Worm (Caenorhabditis elegans) whole organism, L1 larva: ENCODE measurements around the gene nhr-264.
A peak's percentile ranks its signal among the peaks of the same experiment; 100 is the strongest.
"Not testable (repeated sequence)": the region's sequence is repeated elsewhere in the genome, so short reads cannot be mapped to it uniquely, and the experiment has no call there.

ENCODE experiments used
- C34B4.2 ChIP-seq: sonication (generic microtip); optimal IDR thresholded peaks from 2 replicates; lab custom pipeline; 2017; ENCODE audit warnings: mild to moderate bottlenecking, missing genetic modification characterization, missing compliant biosample characterization
- Y116A8C.19 ChIP-seq: sonication (generic microtip); optimal IDR thresholded peaks from 2 replicates; lab custom pipeline; 2016; ENCODE audit warnings: missing compliant biosample characterization, missing genetic modification characterization, borderline replicate concordance
- aha-1 ChIP-seq: fragments of 150-350 bp; optimal IDR thresholded peaks from 2 replicates; lab custom pipeline; 2014; ENCODE audit warnings: missing biosample characterization, missing genetic modification characterization
- alr-1 ChIP-seq: fragments of 200-800 bp; sonication (Bioruptor generic); optimal IDR thresholded peaks from 2 replicates; lab custom pipeline; 2018; ENCODE audit warnings: borderline replicate concordance, mild to moderate bottlenecking, missing genetic modification characterization, missing compliant biosample characterization
- ama-1 ChIP-seq: fragments of 150-350 bp; optimal IDR thresholded peaks from 2 replicates; lab custom pipeline; 2014
- blmp-1 ChIP-seq: fragments of 150-350 bp; optimal IDR thresholded peaks from 2 replicates; lab custom pipeline; 2014; ENCODE audit warnings: missing biosample characterization, missing genetic modification characterization
- ceh-8 ChIP-seq: fragments of 200-800 bp; sonication (Bioruptor generic); optimal IDR thresholded peaks from 2 replicates; lab custom pipeline; 2018; ENCODE audit warnings: mild to moderate bottlenecking, missing genetic modification characterization, moderate library complexity, missing compliant biosample characterization
- ceh-82 ChIP-seq, 3 experiments: fragments of 150-350 bp in 1 of 3; sonication (generic microtip) in 2 of 3; optimal IDR thresholded peaks; 2 replicates each; lab custom pipeline; 2014 to 2017; ENCODE audit warnings: missing biosample characterization in 3 of 3, missing genetic modification characterization in 3 of 3
- ces-1 ChIP-seq: fragments of 150-350 bp; optimal IDR thresholded peaks from 2 replicates; lab custom pipeline; 2014; ENCODE audit warnings: missing biosample characterization, missing genetic modification reagents, missing genetic modification characterization
- dpl-1 ChIP-seq, 3 experiments: fragments of 150-350 bp in 2 of 3; sonication (generic microtip) in 1 of 3; optimal IDR thresholded peaks; 2 replicates each; lab custom pipeline; 2014 to 2017; ENCODE audit warnings: missing biosample characterization in 3 of 3, missing genetic modification characterization in 3 of 3, missing genetic modification reagents in 3 of 3
- efl-1 ChIP-seq, 4 experiments: fragments of 150-350 bp; optimal IDR thresholded peaks in 3 of 4; peaks in 1 of 4; 1 replicate in 1 of 4; 2 replicates in 3 of 4; lab custom pipeline; 2014; ENCODE audit warnings: missing biosample characterization in 2 of 4, missing genetic modification characterization in 2 of 4, missing genetic modification reagents in 2 of 4
- egl-13 ChIP-seq: sonication (generic microtip); optimal IDR thresholded peaks from 2 replicates; lab custom pipeline; 2016; ENCODE audit warnings: missing genotype, missing genetic modification reagents, missing genetic modification characterization, missing compliant biosample characterization
- elt-3 ChIP-seq, 6 experiments: fragments of 150-350 bp in 1 of 6; sonication (generic microtip); optimal IDR thresholded peaks; 2 replicates each; lab custom pipeline; 2017 to 2018; ENCODE audit warnings: missing biosample characterization in 6 of 6, missing genetic modification characterization in 6 of 6, inconsistent platforms in 1 of 6
- ets-5 ChIP-seq: fragments of 200-800 bp; sonication (Bioruptor generic); IDR thresholded peaks from 2 replicates; pipeline ENCODE4 v1.3.6; 2022; ENCODE audit warnings: missing genetic modification characterization, missing compliant biosample characterization
- fkh-10 ChIP-seq: sonication (generic microtip); optimal IDR thresholded peaks from 2 replicates; lab custom pipeline; 2017; ENCODE audit warnings: missing biosample characterization, missing genetic modification reagents, missing genetic modification characterization
- fkh-8 ChIP-seq: sonication (generic microtip); optimal IDR thresholded peaks from 2 replicates; lab custom pipeline; 2016; ENCODE audit warnings: mild to moderate bottlenecking, missing genetic modification characterization, missing compliant biosample characterization
- grh-1 ChIP-seq: fragments of 200-800 bp; sonication (Bioruptor generic); IDR thresholded peaks from 2 replicates; pipeline ENCODE4 v1.3.6; 2022; ENCODE audit warnings: missing genetic modification reagents, missing genetic modification characterization, missing compliant biosample characterization
- irx-1 ChIP-seq: sonication (generic microtip); optimal IDR thresholded peaks from 2 replicates; lab custom pipeline; 2016; ENCODE audit warnings: missing genetic modification characterization, missing compliant biosample characterization
- isw-1 ChIP-seq: fragments of 200-800 bp; sonication (Bioruptor generic); IDR thresholded peaks from 2 replicates; pipeline ENCODE4 v1.3.6; 2022; ENCODE audit warnings: missing genetic modification characterization, missing compliant biosample characterization
- lin-13 ChIP-seq: fragments of 150-350 bp; optimal IDR thresholded peaks from 2 replicates; lab custom pipeline; 2014; ENCODE audit warnings: missing biosample characterization, missing genetic modification reagents, missing genetic modification characterization
- lin-14 ChIP-seq: fragments of 200-800 bp; sonication (Bioruptor generic); optimal IDR thresholded peaks from 2 replicates; lab custom pipeline; 2018; ENCODE audit warnings: mild to moderate bottlenecking, missing genetic modification characterization, moderate library complexity, missing compliant biosample characterization
- lin-35 ChIP-seq, 2 experiments: fragments of 150-350 bp; optimal IDR thresholded peaks; 2 replicates each; lab custom pipeline; 2014; ENCODE audit warnings: missing biosample characterization in 2 of 2, missing genetic modification characterization in 2 of 2, missing genetic modification reagents in 2 of 2
- lin-39 ChIP-seq: fragments of 150-350 bp; optimal IDR thresholded peaks from 2 replicates; lab custom pipeline; 2014; ENCODE audit warnings: missing biosample characterization, missing genetic modification reagents, missing genetic modification characterization
- lir-3 ChIP-seq: sonication (generic microtip); optimal IDR thresholded peaks from 2 replicates; lab custom pipeline; 2016; ENCODE audit warnings: mild to moderate bottlenecking, missing genetic modification characterization, moderate library complexity, missing compliant biosample characterization; ENCODE audit not compliant: poor library complexity
- lsy-2 ChIP-seq, 2 experiments: fragments of 150-350 bp; optimal IDR thresholded peaks; 2 replicates each; lab custom pipeline; 2014; ENCODE audit warnings: missing biosample characterization in 2 of 2, missing genetic modification characterization in 2 of 2
- mdl-1 ChIP-seq, 2 experiments: fragments of 150-350 bp; optimal IDR thresholded peaks; 2 replicates each; lab custom pipeline; 2014 to 2017; ENCODE audit warnings: missing biosample characterization in 2 of 2, missing genetic modification characterization in 2 of 2, inconsistent platforms in 1 of 2
- mef-2 ChIP-seq: fragments of 150-350 bp; optimal IDR thresholded peaks from 2 replicates; lab custom pipeline; 2014; ENCODE audit warnings: missing biosample characterization, missing genetic modification characterization
- mep-1 ChIP-seq: fragments of 150-350 bp; optimal IDR thresholded peaks from 2 replicates; lab custom pipeline; 2014; ENCODE audit warnings: missing biosample characterization, missing genetic modification characterization
- nhr-237 ChIP-seq: fragments of 150-350 bp; optimal IDR thresholded peaks from 2 replicates; lab custom pipeline; 2014; ENCODE audit warnings: missing biosample characterization, missing genetic modification characterization
- nhr-28 ChIP-seq: fragments of 150-350 bp; optimal IDR thresholded peaks from 2 replicates; lab custom pipeline; 2014; ENCODE audit warnings: missing biosample characterization, missing genetic modification characterization
- nhr-71 ChIP-seq: sonication (generic microtip); optimal IDR thresholded peaks from 2 replicates; lab custom pipeline; 2016; ENCODE audit warnings: mild to moderate bottlenecking, missing genetic modification characterization, moderate library complexity, missing compliant biosample characterization
- nhr-77 ChIP-seq: fragments of 150-350 bp; optimal IDR thresholded peaks from 2 replicates; lab custom pipeline; 2014; ENCODE audit warnings: missing biosample characterization, missing genetic modification characterization
- nhr-84 ChIP-seq: sonication (generic microtip); optimal IDR thresholded peaks from 2 replicates; lab custom pipeline; 2017; ENCODE audit warnings: missing biosample characterization, missing genetic modification characterization
- pqm-1 ChIP-seq: sonication (generic microtip); optimal IDR thresholded peaks from 3 replicates; lab custom pipeline; 2017; ENCODE audit warnings: missing biosample characterization, missing genetic modification characterization
- rnt-1 ChIP-seq: sonication (generic microtip); optimal IDR thresholded peaks from 2 replicates; lab custom pipeline; 2016; ENCODE audit warnings: mild to moderate bottlenecking, missing genetic modification characterization, moderate library complexity, missing compliant biosample characterization
- skn-1 ChIP-seq: fragments of 150-350 bp; optimal IDR thresholded peaks from 2 replicates; lab custom pipeline; 2014; ENCODE audit warnings: missing biosample characterization, missing genetic modification characterization
- snu-23 ChIP-seq: sonication (generic microtip); optimal IDR thresholded peaks from 2 replicates; lab custom pipeline; 2016; ENCODE audit warnings: missing genetic modification characterization, missing compliant biosample characterization
- sox-4 ChIP-seq: sonication (generic microtip); optimal IDR thresholded peaks from 2 replicates; lab custom pipeline; 2016; ENCODE audit warnings: missing genetic modification characterization, missing compliant biosample characterization
- sptf-1 ChIP-seq: fragments of 150-350 bp; optimal IDR thresholded peaks from 2 replicates; lab custom pipeline; 2014; ENCODE audit warnings: missing biosample characterization, missing genetic modification characterization
- sup-37 ChIP-seq: fragments of 200-800 bp; sonication (Bioruptor generic); optimal IDR thresholded peaks from 2 replicates; lab custom pipeline; 2018; ENCODE audit warnings: mild to moderate bottlenecking, missing genetic modification characterization, missing compliant biosample characterization
- swsn-7 ChIP-seq: sonication (generic microtip); optimal IDR thresholded peaks from 2 replicates; lab custom pipeline; 2016; ENCODE audit warnings: missing genetic modification characterization, missing compliant biosample characterization
- tbx-2 ChIP-seq: sonication (generic microtip); optimal IDR thresholded peaks from 2 replicates; lab custom pipeline; 2016; ENCODE audit warnings: missing genetic modification characterization, missing compliant biosample characterization
- tlp-1 ChIP-seq: fragments of 150-350 bp; optimal IDR thresholded peaks from 2 replicates; lab custom pipeline; 2014; ENCODE audit warnings: missing biosample characterization, missing genetic modification characterization
- unc-62 ChIP-seq: fragments of 150-350 bp; optimal IDR thresholded peaks from 2 replicates; lab custom pipeline; 2014; ENCODE audit warnings: missing biosample characterization, missing genetic modification reagents, missing genetic modification characterization
- unc-86 ChIP-seq: sonication (generic microtip); optimal IDR thresholded peaks from 2 replicates; lab custom pipeline; 2016; ENCODE audit warnings: missing genetic modification characterization, missing compliant biosample characterization
- unc-98 ChIP-seq: fragments of 200-800 bp; sonication (Bioruptor generic); IDR thresholded peaks from 2 replicates; pipeline ENCODE4 v1.3.6; 2022; ENCODE audit warnings: missing genetic modification characterization, missing compliant biosample characterization
- zip-4 ChIP-seq: fragments of 200-800 bp; sonication (Bioruptor generic); optimal IDR thresholded peaks from 2 replicates; lab custom pipeline; 2018; ENCODE audit warnings: mild to moderate bottlenecking, missing genetic modification characterization, moderate library complexity, missing compliant biosample characterization
- ztf-4 ChIP-seq: fragments of 150-350 bp; optimal IDR thresholded peaks from 2 replicates; lab custom pipeline; 2014; ENCODE audit warnings: missing biosample characterization, missing genetic modification characterization

Gene nhr-264

DNA sequence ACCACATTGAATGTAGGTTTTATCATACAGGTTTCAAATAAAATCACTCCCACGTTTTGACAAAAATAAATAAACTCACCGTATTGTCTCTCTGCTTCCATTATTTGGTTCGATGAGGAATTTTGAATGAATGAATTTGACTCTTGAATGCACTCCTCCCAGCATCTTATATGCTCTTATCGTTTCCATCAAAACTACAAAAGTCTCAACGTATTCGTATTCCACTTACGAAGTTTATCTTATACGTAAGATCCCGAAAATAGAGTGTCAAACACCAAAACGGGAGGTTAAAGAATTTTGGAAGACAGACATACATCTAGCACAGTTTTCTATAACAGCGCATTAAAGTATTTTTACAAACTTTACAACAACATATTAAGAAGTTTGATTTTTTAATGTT lies at the start of gene nhr-264:
nhr-264 (minus strand) TSS at position 101 of the 400 bp plus-strand sequence.
- not testable (repeated sequence) for TF ChIP-seq skn-1, nhr-77, nhr-28 (tag; lab: Kevin White, UChicago)

DNA sequence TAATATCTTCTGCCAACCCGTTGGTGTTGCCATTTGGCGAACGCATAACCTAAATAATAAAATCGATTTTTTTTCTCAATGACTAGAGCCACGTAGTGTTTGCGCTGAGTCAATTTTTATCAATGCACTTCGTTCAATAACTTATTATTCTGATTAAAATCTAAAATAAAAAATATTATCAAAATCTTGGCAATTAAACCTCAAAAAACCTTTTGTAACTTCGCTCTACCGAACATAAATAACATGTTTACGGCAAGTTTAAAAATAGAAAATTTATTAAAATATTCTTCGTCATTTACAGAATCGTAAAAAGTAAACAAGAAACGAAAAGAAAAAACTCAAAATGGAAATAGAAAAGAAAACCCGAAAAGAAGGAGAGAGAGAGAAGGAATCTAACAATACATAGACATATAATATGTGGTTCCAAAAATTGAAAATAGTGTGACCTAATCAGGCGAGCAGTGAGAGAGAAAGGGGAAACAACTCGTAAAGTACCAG lies 49.4 kb upstream of the nhr-264 start, which contains the start of gene pigc-1:
pigc-1 (minus strand) TSS at position 51 of the 498 bp plus-strand sequence.
- no peak for TF ChIP-seq mef-2 (tag; lab: Kevin White, UChicago)
- TF ChIP-seq efl-1 (optimal IDR thresholded peaks at IDR 0.05; lab: Kevin White, UChicago): no peak
- peak in 1 of 2 experiments; percentile 16 for TF ChIP-seq efl-1 (GFP tag; optimal IDR thresholded peaks at IDR 0.05 in 1 of 2; lab: Kevin White, UChicago)
- TF ChIP-seq lin-14: no peak

DNA sequence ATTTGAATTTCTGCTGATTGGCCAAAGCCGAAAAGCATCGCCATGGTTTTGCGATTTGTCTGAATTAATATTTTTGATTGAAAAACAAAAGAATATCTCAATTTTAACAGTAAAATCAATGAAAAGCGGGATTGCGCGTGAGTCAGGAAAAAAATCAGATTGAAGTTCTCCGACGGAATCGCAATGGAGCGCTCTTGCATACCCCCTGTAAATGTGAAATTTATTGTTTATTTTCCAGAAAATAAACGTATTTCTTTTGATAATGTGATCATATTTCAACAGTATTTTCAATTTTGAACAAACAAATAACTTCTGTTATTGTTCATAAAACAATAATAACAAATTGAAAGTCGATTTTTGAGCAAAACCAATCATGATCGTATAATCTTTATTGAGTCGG lies 47.9 kb upstream of the nhr-264 start, which contains the start of gene vps-26:
vps-26 (minus strand) TSS at position 200 of the 400 bp plus-strand sequence.
- TF ChIP-seq ces-1 (GFP tag; lab: Kevin White, UChicago) (no peak), swsn-7 (no peak), unc-98 (GFP tag; lab: Robert Waterston, UW) (no peak), tbx-2 (tag; lab: Kevin White, UChicago) (no peak), pqm-1 (no peak), nhr-28 (tag; lab: Kevin White, UChicago) (no peak), irx-1 (tag; lab: Kevin White, UChicago) (peak; percentile 13), Y116A8C.19 (tag; lab: Kevin White, UChicago) (no peak), snu-23 (GFP tag; lab: Kevin White, UChicago) (peak; percentile 33), C34B4.2 (tag; lab: Kevin White, UChicago) (no peak), fkh-8 (tag; lab: Kevin White, UChicago) (no peak), ets-5 (GFP tag; lab: Robert Waterston, UW) (no peak), aha-1 (tag; lab: Kevin White, UChicago) (no peak), dpl-1 (GFP tag; optimal IDR thresholded peaks at IDR 0.05; lab: Kevin White, UChicago) (peak; percentile 1 to 46 (median 13)), alr-1 (tag; lab: Kevin White, UChicago) (no peak), fkh-10 (no peak), ztf-4 (tag; lab: Kevin White, UChicago) (no peak), sup-37 (GFP tag; lab: Kevin White, UChicago) (no peak), lir-3 (tag; lab: Kevin White, UChicago) (no peak), egl-13 (tag; lab: Kevin White, UChicago) (no peak), sox-4 (tag; lab: Kevin White, UChicago) (no peak), lin-39 (no peak), lin-14 (peak; percentile 39), sptf-1 (no peak), mep-1 (tag; lab: Kevin White, UChicago) (peak; percentile 37), mdl-1 (tag; optimal IDR thresholded peaks at IDR 0.05; lab: Kevin White, UChicago) (peak in 1 of 2 experiments; percentile 7), zip-4 (GFP tag; lab: Kevin White, UChicago) (no peak), unc-86 (tag; lab: Kevin White, UChicago) (no peak), skn-1 (tag; lab: Kevin White, UChicago) (no peak), lin-13 (GFP tag; lab: Kevin White, UChicago) (no peak), lin-35 (GFP tag; optimal IDR thresholded peaks at IDR 0.05; lab: Kevin White, UChicago) (peak; percentile 20 to 39), tlp-1 (tag; lab: Kevin White, UChicago) (no peak), ama-1 (lab: Kevin White, UChicago) (no peak), nhr-237 (tag; lab: Kevin White, UChicago) (no peak), nhr-71 (tag; lab: Kevin White, UChicago) (peak; percentile 37), isw-1 (GFP tag; lab: Robert Waterston, UW) (no peak), ceh-8 (GFP tag; lab: Kevin White, UChicago) (no peak), blmp-1 (tag; lab: Kevin White, UChicago) (peak; percentile 9), rnt-1 (peak; percentile 7), elt-3 (tag; optimal IDR thresholded peaks at IDR 0.05; lab: Kevin White, UChicago) (no peak), nhr-84 (no peak), unc-62 (GFP tag; lab: Kevin White, UChicago) (no peak), ceh-82 (tag; optimal IDR thresholded peaks at IDR 0.05; lab: Kevin White, UChicago) (no peak), grh-1 (GFP tag; lab: Robert Waterston, UW) (no peak), lsy-2 (tag; optimal IDR thresholded peaks at IDR 0.05; lab: Kevin White, UChicago) (peak; percentile 32 to 55)
